Worm (Caenorhabditis elegans): ENCODE data around the gene nkat-3.

The nkat-3 gene

DNA sequence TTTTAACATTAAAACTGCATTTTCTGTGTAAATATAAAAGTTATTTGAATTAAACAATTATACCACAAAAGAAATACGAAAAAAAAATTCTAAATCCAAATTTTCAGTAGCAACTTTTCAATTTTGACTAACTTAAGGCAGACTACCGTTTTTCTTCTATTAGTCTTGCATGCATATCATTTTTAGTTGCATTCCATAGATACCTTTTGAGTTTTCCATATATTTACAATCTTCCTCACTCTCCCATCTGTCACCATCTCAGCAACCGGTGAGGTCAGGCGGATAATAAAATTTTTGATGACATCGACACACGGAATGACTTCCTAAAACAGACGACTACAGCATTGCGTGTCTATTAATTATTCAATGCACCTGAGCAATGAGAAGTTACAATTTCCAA lies 37.2 kb downstream of the nkat-3 start, which contains the start of gene gcy-36:
Gene gcy-36, plus strand, starts transcription at position 301 of the 400 bp plus-strand sequence.
- no peak for TF ChIP-seq ztf-16 (tag; optimal IDR thresholded peaks at IDR 0.05)
- TF ChIP-seq zip-5 (tag; optimal IDR thresholded peaks at IDR 0.05), result no peak
- TF ChIP-seq unc-42 (tag; optimal IDR thresholded peaks at IDR 0.05), result no peak
- TF ChIP-seq npax-4 (tag; optimal IDR thresholded peaks at IDR 0.05), result no peak
- TF ChIP-seq dmd-4 (tag; optimal IDR thresholded peaks at IDR 0.05; ENCODE audit: borderline replicate concordance), result no peak
- no peak for TF ChIP-seq ref-2 (tag; optimal IDR thresholded peaks at IDR 0.05)
- no peak for TF ChIP-seq K02D7.2 (tag; optimal IDR thresholded peaks at IDR 0.05)
- no peak for TF ChIP-seq unc-55 (GFP tag; optimal IDR thresholded peaks at IDR 0.05)
- no peak for TF ChIP-seq mec-3 (tag; optimal IDR thresholded peaks at IDR 0.05; ENCODE audit: borderline replicate concordance)
- TF ChIP-seq madf-2 (tag; optimal IDR thresholded peaks at IDR 0.05), result no peak
- no peak for TF ChIP-seq sox-2 (GFP tag; IDR thresholded peaks at IDR 0.05)
- no peak for TF ChIP-seq F13H6.1 (tag; optimal IDR thresholded peaks at IDR 0.05)
- no peak for TF ChIP-seq nhr-232 (tag; optimal IDR thresholded peaks at IDR 0.05)
- TF ChIP-seq tbx-7 (tag; optimal IDR thresholded peaks at IDR 0.05), result no peak
- TF ChIP-seq ama-1 (optimal IDR thresholded peaks at IDR 0.05), result no peak
- TF ChIP-seq ceh-22 (tag; optimal IDR thresholded peaks at IDR 0.05), result no peak
- TF ChIP-seq pqm-1 (tag; optimal IDR thresholded peaks at IDR 0.05), result no peak

DNA sequence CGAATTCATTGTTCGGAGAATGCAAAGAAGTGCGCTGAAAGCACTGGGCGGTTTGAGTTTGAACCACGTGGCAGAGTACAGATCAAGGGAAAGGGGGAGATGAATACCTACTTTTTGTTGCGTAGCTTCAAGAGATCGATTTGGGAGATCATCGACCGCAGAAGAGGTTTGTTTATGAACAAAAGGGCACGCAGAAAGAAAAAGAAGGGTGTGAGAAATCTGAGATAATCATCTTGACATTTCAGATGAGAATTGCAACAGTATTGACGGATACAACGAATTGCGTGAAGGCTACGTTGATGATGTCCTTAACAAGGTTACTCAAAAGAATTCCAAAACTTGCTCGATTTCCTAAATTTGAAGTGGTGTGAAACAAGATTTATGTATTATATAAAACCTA lies 43.7 kb downstream of the nkat-3 start:
- TF ChIP-seq mec-3 (tag; optimal IDR thresholded peaks at IDR 0.05; ENCODE audit: borderline replicate concordance) (no peak), ceh-6 (GFP tag; optimal IDR thresholded peaks at IDR 0.05) (no peak), pros-1 (tag; optimal IDR thresholded peaks at IDR 0.05) (no peak), lim-6 (tag; optimal IDR thresholded peaks at IDR 0.05) (no peak), ama-1 (optimal IDR thresholded peaks at IDR 0.05) (no peak), ttx-3 (tag; optimal IDR thresholded peaks at IDR 0.05) (no peak), sdc-2 (tag; optimal IDR thresholded peaks at IDR 0.05) (no peak), nfya-1 (tag; optimal IDR thresholded peaks at IDR 0.05) (no peak), unc-3 (GFP tag; conservative IDR thresholded peaks at IDR 0.05) (no peak), unc-3 (tag; optimal IDR thresholded peaks at IDR 0.05) (no peak), pag-3 (tag; optimal IDR thresholded peaks at IDR 0.05; ENCODE audit: borderline replicate concordance) (no peak), ets-4 (tag; optimal IDR thresholded peaks at IDR 0.05) (no peak), pha-2 (tag; optimal IDR thresholded peaks at IDR 0.05) (no peak), elt-2 (tag; optimal IDR thresholded peaks at IDR 0.05) (no peak), hlh-15 (tag; optimal IDR thresholded peaks at IDR 0.05) (no peak), ceh-45 (GFP tag; IDR thresholded peaks at IDR 0.05) (no peak), ceh-31 (tag; optimal IDR thresholded peaks at IDR 0.05) (no peak), Y22D7AL.16 (tag; optimal IDR thresholded peaks at IDR 0.05) (no peak)

DNA sequence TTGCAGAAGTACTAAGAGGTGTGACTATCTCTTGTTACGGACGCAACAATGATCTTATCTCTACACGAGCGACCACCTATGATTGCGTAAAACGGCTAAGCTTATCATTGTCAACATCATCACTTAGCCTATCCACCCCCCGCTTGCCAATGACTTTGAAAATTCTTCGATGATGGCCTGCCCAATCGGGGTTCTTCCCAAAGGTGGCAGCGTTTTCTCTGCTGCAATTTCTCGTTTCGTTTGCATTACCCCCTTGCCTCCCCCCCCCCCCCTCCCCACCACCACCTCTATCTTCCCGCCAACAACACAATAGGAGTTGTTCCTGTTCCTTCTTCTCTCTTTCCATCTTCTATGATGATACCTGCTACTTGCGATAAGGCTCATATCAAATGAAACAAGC lies 45.6 kb downstream of the nkat-3 start:
- TF ChIP-seq madf-2 (tag; optimal IDR thresholded peaks at IDR 0.05) (no peak), ref-2 (tag; optimal IDR thresholded peaks at IDR 0.05) (no peak), ceh-48 (tag; optimal IDR thresholded peaks at IDR 0.05) (no peak), syd-9 (tag; optimal IDR thresholded peaks at IDR 0.05) (no peak), tbx-2 (tag; optimal IDR thresholded peaks at IDR 0.05) (no peak), zip-5 (tag; optimal IDR thresholded peaks at IDR 0.05) (no peak), elt-2 (tag; optimal IDR thresholded peaks at IDR 0.05) (peak; percentile 46), fkh-10 (GFP tag; optimal IDR thresholded peaks at IDR 0.05) (no peak), unc-86 (tag; optimal IDR thresholded peaks at IDR 0.05) (no peak)

DNA sequence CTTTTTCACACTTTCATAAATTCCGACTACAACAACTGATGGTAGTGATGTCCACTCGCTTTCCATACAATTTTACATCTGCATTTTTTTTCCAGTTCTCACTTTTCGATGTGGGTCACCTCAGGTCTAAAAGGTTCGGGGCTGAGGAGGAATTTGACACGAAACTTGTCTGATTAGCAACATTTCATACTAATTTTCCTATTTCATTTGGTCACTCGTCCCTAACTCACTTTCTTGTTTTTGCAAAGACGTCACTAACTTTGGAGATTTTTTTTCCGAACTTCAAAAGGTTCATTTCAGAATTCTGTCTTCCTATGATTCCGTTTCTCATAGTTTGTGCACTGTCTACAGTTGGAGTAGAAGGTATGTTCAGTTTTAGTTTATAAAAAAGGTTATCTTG lies 46.3 kb downstream of the nkat-3 start, which contains the start of gene H13N06.2:
Gene H13N06.2, plus strand, starts transcription at position 301 of the 400 bp plus-strand sequence.
- TF ChIP-seq sox-2 (GFP tag; IDR thresholded peaks at IDR 0.05) (no peak), sox-4 (tag; optimal IDR thresholded peaks at IDR 0.05) (no peak), pqm-1 (tag; optimal IDR thresholded peaks at IDR 0.05) (no peak), lin-11 (tag; optimal IDR thresholded peaks at IDR 0.05) (no peak), F13H6.1 (tag; optimal IDR thresholded peaks at IDR 0.05) (no peak), K09A11.1 (tag; optimal IDR thresholded peaks at IDR 0.05; ENCODE audit: insufficient read depth) (no peak), pat-9 (tag; optimal IDR thresholded peaks at IDR 0.05) (no peak), dmd-4 (tag; optimal IDR thresholded peaks at IDR 0.05; ENCODE audit: borderline replicate concordance) (no peak), ztf-16 (tag; optimal IDR thresholded peaks at IDR 0.05) (no peak), pag-3 (tag; optimal IDR thresholded peaks at IDR 0.05; ENCODE audit: borderline replicate concordance) (no peak), unc-42 (tag; optimal IDR thresholded peaks at IDR 0.05) (no peak), sdc-2 (tag; optimal IDR thresholded peaks at IDR 0.05) (no peak), che-1 (tag; optimal IDR thresholded peaks at IDR 0.05) (no peak), elt-2 (tag; optimal IDR thresholded peaks at IDR 0.05) (no peak), nhr-11 (tag; optimal IDR thresholded peaks at IDR 0.05) (no peak), ttx-3 (tag; optimal IDR thresholded peaks at IDR 0.05) (no peak)
